Fruit fly (Drosophila melanogaster) S2 (cell line): ENCODE measurements around the gene RabGGTa.

Source experiments
- CG8478 ChIP-seq: fragments of >200 bp; optimal IDR thresholded peaks from 2 replicates; lab custom pipeline; 2018
- CTCF ChIP-seq, 2 experiments: fragments of >200 bp; optimal IDR thresholded peaks; 2 replicates each; lab custom pipeline; 2018

dm6 chr3R:5126884-5127283 lies 1.0 kb upstream of the RabGGTa start:
- TF ChIP-seq CTCF (optimal IDR thresholded peaks at IDR 0.05; lab: Kevin White, UChicago) (peak; percentile 98 to 99), CG8478 (lab: Kevin White, UChicago) (no peak)
